Worm (Caenorhabditis elegans) whole organism, L2 larva: ENCODE results near the gene sre-31.

Source experiments
- R02D3.7 ChIP-seq: fragments of 150-350 bp; optimal IDR thresholded peaks from 2 replicates; lab custom pipeline; 2014; ENCODE audit warnings: missing biosample characterization, missing genetic modification characterization
- aly-2 ChIP-seq: fragments of 150-350 bp; optimal IDR thresholded peaks from 2 replicates; lab custom pipeline; 2014; ENCODE audit warnings: missing biosample characterization, missing genetic modification characterization
- blmp-1 ChIP-seq: sonication (generic microtip); optimal IDR thresholded peaks from 2 replicates; lab custom pipeline; 2017; ENCODE audit warnings: missing genetic modification characterization, mild to moderate bottlenecking, missing compliant biosample characterization, antibody characterized with exemption, moderate library complexity; ENCODE audit not compliant: insufficient read depth
- ceh-16 ChIP-seq: fragments of 150-350 bp; optimal IDR thresholded peaks from 2 replicates; lab custom pipeline; 2014; ENCODE audit warnings: missing biosample characterization, missing genetic modification characterization
- elt-1 ChIP-seq: fragments of 150-350 bp; optimal IDR thresholded peaks from 2 replicates; lab custom pipeline; 2014; ENCODE audit warnings: missing biosample characterization, missing genetic modification characterization
- fos-1 ChIP-seq: fragments of 150-350 bp; optimal IDR thresholded peaks from 2 replicates; lab custom pipeline; 2014; ENCODE audit warnings: missing biosample characterization, missing genetic modification characterization
- lin-13 ChIP-seq: fragments of 150-350 bp; optimal IDR thresholded peaks from 2 replicates; lab custom pipeline; 2014; ENCODE audit warnings: missing biosample characterization, missing genetic modification reagents, missing genetic modification characterization
- nhr-237 ChIP-seq: fragments of 150-350 bp; optimal IDR thresholded peaks from 2 replicates; lab custom pipeline; 2014; ENCODE audit warnings: missing biosample characterization, missing genetic modification characterization
- skn-1 ChIP-seq: sonication (generic microtip); optimal IDR thresholded peaks from 2 replicates; lab custom pipeline; 2017; ENCODE audit warnings: missing biosample characterization, missing genetic modification characterization
- snpc-4 ChIP-seq: fragments of 150-350 bp; optimal IDR thresholded peaks from 2 replicates; lab custom pipeline; 2014; ENCODE audit warnings: missing biosample characterization, missing genetic modification characterization
- unc-39 ChIP-seq: fragments of 150-350 bp; optimal IDR thresholded peaks from 2 replicates; lab custom pipeline; 2014; ENCODE audit warnings: missing biosample characterization, missing genetic modification characterization

DNA sequence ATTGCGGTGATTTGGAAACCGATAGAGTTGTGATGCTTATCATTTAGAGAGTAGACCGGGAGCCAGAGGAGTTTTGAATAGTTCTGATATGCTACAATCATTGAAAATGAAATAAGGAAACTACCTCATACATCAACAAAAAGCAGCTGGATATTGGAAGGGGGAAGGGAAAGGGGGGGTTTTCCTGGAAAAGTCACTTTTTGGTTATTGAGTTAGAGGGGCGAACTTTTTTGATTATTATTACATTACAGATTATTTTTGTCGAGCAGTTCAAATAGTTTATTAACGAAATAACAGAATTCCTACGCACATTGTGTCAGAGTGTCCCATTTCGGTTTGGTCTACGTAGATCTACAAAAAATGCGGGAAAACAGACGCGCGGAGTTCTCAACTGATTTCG lies 21.8 kb downstream of the sre-31 start, which contains the start of gene sre-42:
- TF ChIP-seq fos-1 (tag; lab: Kevin White, UChicago) (no peak), lin-13 (GFP tag; lab: Kevin White, UChicago) (no peak), blmp-1 (tag; lab: Kevin White, UChicago) (no peak), R02D3.7 (tag; lab: Kevin White, UChicago) (no peak), skn-1 (tag; lab: Kevin White, UChicago) (no peak), snpc-4 (tag; lab: Kevin White, UChicago) (no peak), nhr-237 (tag; lab: Kevin White, UChicago) (no peak), aly-2 (tag; lab: Kevin White, UChicago) (no peak), unc-39 (tag; lab: Kevin White, UChicago) (no peak), elt-1 (tag; lab: Kevin White, UChicago) (no peak), ceh-16 (tag; lab: Kevin White, UChicago) (no peak)
